Worm (Caenorhabditis elegans) whole organism, mixed stage, embryonic: Measurements from ENCODE around the gene feh-1.

Experiments
- bed-3 ChIP-seq: fragments of 200-800 bp; sonication (Bioruptor generic); optimal IDR thresholded peaks from 3 replicates; lab custom pipeline; 2018; ENCODE audit warnings: mild to moderate bottlenecking, missing genetic modification characterization, moderate library complexity, missing compliant biosample characterization
- ceh-43 ChIP-seq: fragments of 200-800 bp; sonication (Bioruptor generic); optimal IDR thresholded peaks from 2 replicates; lab custom pipeline; 2018; ENCODE audit warnings: mild to moderate bottlenecking, missing genetic modification characterization, moderate library complexity, missing compliant biosample characterization
- ceh-83 ChIP-seq: fragments of 200-800 bp; sonication (Bioruptor generic); optimal IDR thresholded peaks from 2 replicates; lab custom pipeline; 2018; ENCODE audit warnings: mild to moderate bottlenecking, missing genetic modification characterization, missing compliant biosample characterization
- elt-3 ChIP-seq: fragments of 150-350 bp; optimal IDR thresholded peaks from 2 replicates; lab custom pipeline; 2014; ENCODE audit warnings: missing biosample characterization, missing genetic modification characterization
- lin-13 ChIP-seq: fragments of 150-350 bp; optimal IDR thresholded peaks from 2 replicates; lab custom pipeline; 2014; ENCODE audit warnings: missing biosample characterization, missing genetic modification characterization
- lsy-2 ChIP-seq: fragments of 150-350 bp; optimal IDR thresholded peaks from 2 replicates; lab custom pipeline; 2014; ENCODE audit warnings: missing biosample characterization, missing genetic modification characterization
- nhr-237 ChIP-seq: fragments of 150-350 bp; optimal IDR thresholded peaks from 2 replicates; lab custom pipeline; 2014; ENCODE audit warnings: missing biosample characterization, missing genetic modification characterization
- nhr-28 ChIP-seq: fragments of 150-350 bp; optimal IDR thresholded peaks from 2 replicates; lab custom pipeline; 2014; ENCODE audit warnings: missing biosample characterization, missing genetic modification characterization
- nhr-76 ChIP-seq: sonication (generic microtip); optimal IDR thresholded peaks from 2 replicates; lab custom pipeline; 2017; ENCODE audit warnings: missing biosample characterization, missing genetic modification characterization
- snpc-4 ChIP-seq: fragments of 150-350 bp; optimal IDR thresholded peaks from 2 replicates; lab custom pipeline; 2014; ENCODE audit warnings: missing biosample characterization, missing genetic modification characterization
- unc-120 ChIP-seq: sonication (generic microtip); optimal IDR thresholded peaks from 2 replicates; lab custom pipeline; 2017; ENCODE audit warnings: missing genetic modification characterization, missing compliant biosample characterization; ENCODE audit not compliant: poor library complexity, severe bottlenecking
- unc-62 ChIP-seq: fragments of 150-350 bp; optimal IDR thresholded peaks from 2 replicates; lab custom pipeline; 2014; ENCODE audit warnings: missing biosample characterization, missing genetic modification reagents, missing genetic modification characterization
- ztf-11 ChIP-seq: fragments of 150-350 bp; optimal IDR thresholded peaks from 2 replicates; lab custom pipeline; 2014; ENCODE audit warnings: missing biosample characterization, missing genetic modification characterization

ce11 chrIII:2515461-2515860 lies 34.3 kb upstream of the feh-1 start:
- TF ChIP-seq elt-3 (tag; lab: Kevin White, UChicago) (no peak), ceh-83 (GFP tag; lab: Kevin White, UChicago) (no peak), lin-13 (tag; lab: Kevin White, UChicago) (no peak), nhr-76 (no peak), nhr-237 (tag; lab: Kevin White, UChicago) (no peak), unc-120 (tag; lab: Kevin White, UChicago) (no peak), lsy-2 (tag; lab: Kevin White, UChicago) (no peak), ceh-43 (no peak), ztf-11 (tag; lab: Kevin White, UChicago) (no peak), unc-62 (GFP tag; lab: Kevin White, UChicago) (no peak), nhr-28 (no peak), snpc-4 (no peak), bed-3 (GFP tag; lab: Kevin White, UChicago) (no peak)
